Fruit fly (Drosophila melanogaster): ENCODE measurements around the gene alpha-Man-IIa.
A peak's percentile ranks its signal among the peaks of the same experiment; 100 is the strongest.

alpha-Man-IIa gene

DNA sequence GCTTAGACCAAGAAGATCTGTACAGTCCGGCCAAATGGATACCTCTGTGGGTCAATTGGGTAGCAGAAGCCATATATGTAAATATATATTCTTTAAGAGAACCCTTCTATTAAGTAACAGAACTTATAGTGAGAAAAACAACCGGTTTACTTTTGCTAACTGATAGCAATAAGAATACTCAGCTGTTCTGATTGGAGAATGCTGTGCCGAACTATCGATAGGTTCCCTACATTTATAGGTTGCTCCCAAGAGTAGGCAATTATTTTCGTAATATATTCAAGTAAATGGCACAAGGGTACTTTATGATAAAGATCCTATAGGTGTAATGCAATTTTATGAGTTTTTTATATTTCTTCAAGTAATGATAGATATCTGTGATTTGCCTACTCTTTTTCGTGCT lies 44.0 kb downstream of the alpha-Man-IIa start, which contains the start of gene GstZ1 (continued):
- no peak for TF ChIP-seq CG8359 (GFP tag; optimal IDR thresholded peaks at IDR 0.05; ENCODE audit: borderline replicate concordance)
- TF ChIP-seq CG5953 (GFP tag; IDR thresholded peaks at IDR 0.05): no peak
- TF ChIP-seq CG3407 (GFP tag; optimal IDR thresholded peaks at IDR 0.05): no peak
- TF ChIP-seq CHES-1-like (GFP tag; optimal IDR thresholded peaks at IDR 0.05): no peak
- TF ChIP-seq bigmax (GFP tag; optimal IDR thresholded peaks at IDR 0.05): no peak
- no peak for TF ChIP-seq CG16813 (GFP tag; IDR thresholded peaks at IDR 0.05; ENCODE audit: partially characterized antibody)
- peak; percentile 82 for TF ChIP-seq CG34224 (GFP tag; IDR thresholded peaks at IDR 0.05; ENCODE audit: partially characterized antibody)
- no peak for TF ChIP-seq Poxn (GFP tag; IDR thresholded peaks at IDR 0.05)
- TF ChIP-seq CG2116 (GFP tag; optimal IDR thresholded peaks at IDR 0.05): peak; percentile 16
- no peak for TF ChIP-seq CG11085 (GFP tag; IDR thresholded peaks at IDR 0.05)
- TF ChIP-seq hbn (GFP tag; IDR thresholded peaks at IDR 0.05; ENCODE audit: partially characterized antibody): peak; percentile 74
- TF ChIP-seq sna (GFP tag; IDR thresholded peaks at IDR 0.05; ENCODE audit: partially characterized antibody): 0 out of 2 replicates have a peak, but pooled peaks have one; percentile 53
- peak; percentile 40; the same call in 1 of the 2 replicates for TF ChIP-seq inv (GFP tag; IDR thresholded peaks at IDR 0.05; ENCODE audit: partially characterized antibody)
- no peak for TF ChIP-seq HmgZ (tag; optimal IDR thresholded peaks at IDR 0.05)
- TF ChIP-seq TFAM (GFP tag; optimal IDR thresholded peaks at IDR 0.05): no peak
- TF ChIP-seq CG6175 (GFP tag; IDR thresholded peaks at IDR 0.05): no peak
- no peak for TF ChIP-seq CG4424 (GFP tag; optimal IDR thresholded peaks at IDR 0.05)

DNA sequence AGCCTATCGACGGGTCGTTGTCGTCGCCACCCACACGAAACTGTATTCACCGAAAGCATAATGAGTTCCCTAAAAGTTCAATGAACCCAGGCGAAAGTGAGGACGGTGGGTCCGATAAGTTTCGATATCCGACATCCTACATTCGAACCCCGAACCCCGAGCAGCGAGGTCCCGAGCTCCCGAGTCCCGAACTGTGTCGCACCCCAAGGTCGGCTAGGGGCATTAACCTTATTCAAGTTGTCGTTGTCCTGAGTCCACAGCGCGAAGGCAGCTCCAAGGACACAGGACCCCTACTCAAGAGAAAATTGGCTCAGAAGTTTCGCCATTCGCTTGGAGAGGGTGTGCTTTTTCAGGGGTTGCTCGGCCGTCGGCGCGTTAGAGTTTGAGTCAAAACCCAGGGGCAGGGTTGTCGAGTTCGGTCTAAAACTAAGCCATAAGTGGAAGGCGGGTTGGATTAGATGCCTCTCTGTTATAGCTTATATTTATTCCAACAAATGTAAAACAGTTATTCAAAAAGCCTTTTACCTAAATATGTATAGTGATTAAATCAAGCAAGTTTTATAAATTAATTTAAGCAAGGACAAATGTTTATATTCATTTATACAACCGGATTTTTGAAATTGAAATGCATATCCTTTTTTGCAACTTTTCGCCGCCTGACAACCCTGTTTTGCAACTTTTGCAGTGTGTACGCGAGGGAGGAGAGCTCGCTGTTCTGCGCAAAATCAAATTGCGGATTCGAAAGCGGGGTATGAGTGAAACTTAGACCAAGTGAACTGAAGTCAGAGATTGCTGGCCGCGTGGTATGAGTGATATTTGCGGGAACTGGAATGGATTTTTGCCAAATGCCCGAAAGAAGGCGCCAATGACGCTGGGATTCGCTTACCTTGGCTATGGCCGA lies 47.3 kb downstream of the alpha-Man-IIa start:
- TF ChIP-seq Dll (GFP tag; IDR thresholded peaks at IDR 0.05; ENCODE audit: partially characterized antibody): no peak
- TF ChIP-seq CG6854 (GFP tag; optimal IDR thresholded peaks at IDR 0.05): peak; percentile 74
- TF ChIP-seq CG15011 (GFP tag; optimal IDR thresholded peaks at IDR 0.05): peak; percentile 57
- peak in 1 of 2 experiments; percentile 82 for TF ChIP-seq eve (GFP tag; optimal IDR thresholded peaks at IDR 0.05)
- peak; percentile 1 for TF ChIP-seq gro (GFP tag; optimal IDR thresholded peaks at IDR 0.05)
- TF ChIP-seq CG4617 (GFP tag; optimal IDR thresholded peaks at IDR 0.05; ENCODE audit: borderline replicate concordance): no peak
- TF ChIP-seq Six4 (GFP tag; optimal IDR thresholded peaks at IDR 0.05): no peak
- peak; percentile 17 to 36 for TF ChIP-seq dpn (GFP tag; optimal IDR thresholded peaks at IDR 0.05)
- peak in 1 of 2 experiments; percentile 34 for TF ChIP-seq chif (GFP tag; optimal IDR thresholded peaks at IDR 0.05)
- TF ChIP-seq gfzf (GFP tag; optimal IDR thresholded peaks at IDR 0.05): no peak
- peak; percentile 39 for TF ChIP-seq chn (GFP tag; optimal IDR thresholded peaks at IDR 0.05)
- peak; percentile 66; the same call in 2 of the 3 replicates for TF ChIP-seq tgo (GFP tag; IDR thresholded peaks at IDR 0.05)
- peak; percentile 16 for TF ChIP-seq eyg (GFP tag; optimal IDR thresholded peaks at IDR 0.05)
- TF ChIP-seq CG6683 (GFP tag; optimal IDR thresholded peaks at IDR 0.05): peak; percentile 73
- no peak for TF ChIP-seq ab (GFP tag; optimal IDR thresholded peaks at IDR 0.05)
- no peak for TF ChIP-seq Lim3 (GFP tag; IDR thresholded peaks at IDR 0.05)
- peak; percentile 78 for TF ChIP-seq Atf6 (GFP tag; IDR thresholded peaks at IDR 0.05)
- peak; percentile 43 for TF ChIP-seq zfh2 (GFP tag; optimal IDR thresholded peaks at IDR 0.05)
- TF ChIP-seq Hand (GFP tag; optimal IDR thresholded peaks at IDR 0.05): peak; percentile 87
- TF ChIP-seq Bdp1 (GFP tag; optimal IDR thresholded peaks at IDR 0.05): no peak
- TF ChIP-seq Ets97D (GFP tag; optimal IDR thresholded peaks at IDR 0.05): no peak
- TF ChIP-seq CG32767 (GFP tag; IDR thresholded peaks at IDR 0.05): no peak; the same call in 1 of the 2 replicates
- TF ChIP-seq dmrt11E (tag; optimal IDR thresholded peaks at IDR 0.05): no peak
- peak; percentile 79 for TF ChIP-seq CoRest (tag; optimal IDR thresholded peaks at IDR 0.05)
- TF ChIP-seq lab (GFP tag; optimal IDR thresholded peaks at IDR 0.05): peak; percentile 90
- TF ChIP-seq Poxn (GFP tag; IDR thresholded peaks at IDR 0.05): no peak
- peak; percentile 88 for TF ChIP-seq CG13424 (tag; optimal IDR thresholded peaks at IDR 0.05)
- TF ChIP-seq peb (GFP tag; IDR thresholded peaks at IDR 0.05): 0 out of 2 replicates have a peak, but pooled peaks have one; percentile 6
- TF ChIP-seq Nf-YB (GFP tag; optimal IDR thresholded peaks at IDR 0.05): peak; percentile 40
- peak; percentile 14 for TF ChIP-seq CG1792 (GFP tag; optimal IDR thresholded peaks at IDR 0.05)
- peak; percentile 51 for TF ChIP-seq CG12071 (GFP tag; optimal IDR thresholded peaks at IDR 0.05)
